Fruit fly (Drosophila melanogaster) Kc167 (cell line): ENCODE results near the gene BCL7-like.

Experiments used
- Myc ChIP-seq: fragments of >200 bp; optimal IDR thresholded peaks from 2 replicates; lab custom pipeline; 2017; ENCODE audit warnings: missing external identifiers
- insv ChIP-seq: fragments of >200 bp; optimal IDR thresholded peaks from 3 replicates; lab custom pipeline; 2018; ENCODE audit warnings: missing external identifiers
- psq ChIP-seq: fragments of >200 bp; optimal IDR thresholded peaks from 2 replicates; lab custom pipeline; 2017; ENCODE audit warnings: missing external identifiers
- ttk ChIP-seq: sonication (Bioruptor generic); optimal IDR thresholded peaks from 2 replicates; lab custom pipeline; 2017; ENCODE audit warnings: missing external identifiers

- TF ChIP-seq psq (no peak), ttk (lab: Kevin White, UChicago) (no peak), Myc (lab: Kevin White, UChicago) (no peak), insv (lab: Kevin White, UChicago) (no peak)
These were observed 24.2 kb upstream of the BCL7-like start for dm6 chrX:9332208-9332607.
